Fruit fly (Drosophila melanogaster): ENCODE results near the gene FoxK.

FoxK gene

DNA sequence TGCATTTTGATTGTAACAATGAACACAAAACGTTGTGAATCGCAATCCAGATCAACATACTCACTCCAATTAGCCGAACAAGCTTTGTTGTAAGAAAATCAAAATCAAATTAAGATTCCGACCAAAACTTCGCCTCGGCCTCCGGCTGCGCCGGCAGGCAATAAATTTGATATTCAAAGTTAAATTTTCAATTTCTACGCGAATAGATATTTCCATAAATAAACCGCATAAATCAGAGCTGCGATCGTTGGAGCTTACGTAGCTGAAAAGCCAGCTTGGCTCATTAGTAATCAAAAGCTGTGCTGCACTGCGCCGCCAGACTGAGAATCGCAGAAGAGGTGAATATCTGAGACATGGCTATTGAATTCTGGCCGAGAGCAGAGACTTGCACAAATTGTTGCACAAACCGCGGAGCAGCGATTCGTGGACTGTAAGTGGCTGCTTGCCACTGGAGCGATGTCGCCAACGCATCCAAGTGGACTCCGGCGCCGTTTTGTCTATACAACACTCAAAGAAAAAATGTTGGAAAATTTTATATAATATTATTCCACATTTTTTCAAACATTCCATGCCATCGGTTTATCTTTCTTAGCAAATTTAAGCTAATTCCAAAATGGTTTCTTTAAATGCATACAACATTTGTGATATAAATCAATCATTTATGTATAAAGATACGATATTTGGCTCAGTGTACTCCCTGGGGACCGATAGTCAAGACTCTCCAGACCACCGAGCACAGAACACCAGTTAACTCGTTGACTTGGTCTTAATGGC, 28.1 kb upstream of the FoxK start (continued):
- TF ChIP-seq lov (optimal IDR thresholded peaks at IDR 0.05) (no peak), lov (GFP tag; IDR thresholded peaks at IDR 0.05) (no peak), CG31224 (GFP tag; IDR thresholded peaks at IDR 0.05) (no peak), CG2678 (tag; optimal IDR thresholded peaks at IDR 0.05) (peak; percentile 65), Bdp1 (GFP tag; optimal IDR thresholded peaks at IDR 0.05) (no peak), dm (GFP tag; optimal IDR thresholded peaks at IDR 0.05) (no peak), gcm (GFP tag; optimal IDR thresholded peaks at IDR 0.05) (peak; percentile 16), Ets65A (GFP tag) (no peak), HLH3B (GFP tag; IDR thresholded peaks at IDR 0.05) (0 out of 2 replicates have a peak, but pooled peaks have one; percentile 34), CG10979 (tag; optimal IDR thresholded peaks at IDR 0.05) (peak; percentile 81), nau (GFP tag; optimal IDR thresholded peaks at IDR 0.05) (peak; percentile 38), Dp (GFP tag; optimal IDR thresholded peaks at IDR 0.05) (no peak), CG13287 (GFP tag; IDR thresholded peaks at IDR 0.05; ENCODE audit: partially characterized antibody) (no peak), sim (GFP tag; IDR thresholded peaks at IDR 0.05) (no peak), CG2120 (GFP tag; optimal IDR thresholded peaks at IDR 0.05) (no peak), ci (GFP tag; IDR thresholded peaks at IDR 0.05) (peak; percentile 78), Hr78 (GFP tag; optimal IDR thresholded peaks at IDR 0.05) (no peak), CG12942 (GFP tag; optimal IDR thresholded peaks at IDR 0.05) (no peak), Vsx1 (GFP tag; optimal IDR thresholded peaks at IDR 0.05) (no peak), CG7556 (GFP tag; optimal IDR thresholded peaks at IDR 0.05) (peak; percentile 24), onecut (GFP tag; IDR thresholded peaks at IDR 0.05) (no peak; the same call in 1 of the 2 replicates), CG1529 (GFP tag; optimal IDR thresholded peaks at IDR 0.05) (peak; percentile 48), Ptx1 (GFP tag; IDR thresholded peaks at IDR 0.05) (no peak; the same call in 1 of the 2 replicates), CG3163 (GFP tag; optimal IDR thresholded peaks at IDR 0.05) (no peak), Nf-YC (tag; optimal IDR thresholded peaks at IDR 0.05) (no peak), E2f1 (GFP tag; IDR thresholded peaks at IDR 0.05) (0 out of 2 replicates have a peak, but pooled peaks have one; percentile 26), ash1 (GFP tag; optimal IDR thresholded peaks at IDR 0.05) (no peak), p53 (GFP tag; optimal IDR thresholded peaks at IDR 0.05) (no peak), Adf1 (GFP tag; IDR thresholded peaks at IDR 0.05) (no peak), pnt (GFP tag; optimal IDR thresholded peaks at IDR 0.05) (no peak), luna (GFP tag; optimal IDR thresholded peaks at IDR 0.05) (no peak), Camta (GFP tag; optimal IDR thresholded peaks at IDR 0.05) (no peak), CG3065 (GFP tag; optimal IDR thresholded peaks at IDR 0.05) (no peak), emc (GFP tag; optimal IDR thresholded peaks at IDR 0.05) (no peak), Med (GFP tag) (no peak), CG15601 (tag; optimal IDR thresholded peaks at IDR 0.05) (peak; percentile 50), Ada2b (GFP tag; IDR thresholded peaks at IDR 0.05) (0 out of 2 replicates have a peak, but pooled peaks have one; percentile 21), bigmax (GFP tag; optimal IDR thresholded peaks at IDR 0.05) (no peak), CG14014 (GFP tag; IDR thresholded peaks at IDR 0.05) (peak; percentile 22; the same call in 1 of the 2 replicates), chn (GFP tag; optimal IDR thresholded peaks at IDR 0.05) (no peak), CG32772 (GFP tag; IDR thresholded peaks at IDR 0.05) (peak; percentile 40; the same call in 1 of the 2 replicates), Sin3A (optimal IDR thresholded peaks at IDR 0.05) (no peak), CG11247 (GFP tag; IDR thresholded peaks at IDR 0.05) (no peak), CG14860 (GFP tag; IDR thresholded peaks at IDR 0.05; ENCODE audit: partially characterized antibody) (no peak), chm (GFP tag; IDR thresholded peaks at IDR 0.05) (no peak), h (optimal IDR thresholded peaks at IDR 0.05) (no peak), nmo (GFP tag; optimal IDR thresholded peaks at IDR 0.05) (peak; percentile 40), CG12299 (tag; optimal IDR thresholded peaks at IDR 0.05) (no peak), Oli (tag; optimal IDR thresholded peaks at IDR 0.05) (peak; percentile 53), pzg (GFP tag; optimal IDR thresholded peaks at IDR 0.05) (no peak), CG9609 (GFP tag; optimal IDR thresholded peaks at IDR 0.05) (no peak)
